Fruit fly (Drosophila melanogaster) whole organism, embryonic: ENCODE results near the gene Best4.

ENCODE experiments used
- CG1792 ChIP-seq: fragments of 200-800 bp; sonication (Bioruptor generic); optimal IDR thresholded peaks from 2 replicates; lab custom pipeline; 2016; ENCODE audit warnings: missing biosample characterization, missing genetic modification characterization
- CG18599 ChIP-seq: fragments of 200-800 bp; sonication (Bioruptor generic); optimal IDR thresholded peaks from 3 replicates; lab custom pipeline; 2017; ENCODE audit warnings: missing biosample characterization, missing genetic modification characterization, mild to moderate bottlenecking, moderate library complexity, missing genetic modification reagents
- CG31224 ChIP-seq: fragments of 200-800 bp; sonication (Bioruptor generic); IDR thresholded peaks from 2 replicates; pipeline ENCODE4 v1.3.6; 2022; ENCODE audit warnings: missing biosample characterization, missing genetic modification characterization
- CG34376 ChIP-seq: fragments of 200-800 bp; sonication (Bioruptor generic); optimal IDR thresholded peaks from 2 replicates; lab custom pipeline; 2018; ENCODE audit warnings: missing biosample characterization, mild to moderate bottlenecking, missing genetic modification characterization
- CG42726 ChIP-seq: fragments of 200-800 bp; sonication (Bioruptor generic); IDR thresholded peaks from 2 replicates; pipeline ENCODE4 v1.3.6; 2022; ENCODE audit warnings: missing biosample characterization, missing genetic modification characterization; ENCODE audit not compliant: partially characterized antibody
- CG5953 ChIP-seq: fragments of 200-800 bp; sonication (Bioruptor generic); IDR thresholded peaks from 2 replicates; pipeline ENCODE4 v1.3.6; 2022; ENCODE audit warnings: missing biosample characterization, missing genetic modification characterization
- CG6791 ChIP-seq: fragments of 200-800 bp; sonication (Bioruptor generic); IDR thresholded peaks from 3 replicates; pipeline ENCODE4 v1.3.6; 2022; ENCODE audit warnings: missing biosample characterization, missing genetic modification characterization; ENCODE audit not compliant: partially characterized antibody
- Ets65A ChIP-seq: fragments of 200-800 bp; sonication (Bioruptor generic); peaks from one replicate; lab custom pipeline; 2016; ENCODE audit warnings: missing biosample characterization, missing genetic modification characterization
- HLH4C ChIP-seq: fragments of 200-800 bp; sonication (Bioruptor generic); IDR thresholded peaks from 3 replicates; pipeline ENCODE4 v1.3.6; 2022; ENCODE audit warnings: missing biosample characterization, missing genetic modification characterization; ENCODE audit not compliant: partially characterized antibody
- bcd ChIP-seq: fragments of 200-800 bp; sonication (Bioruptor generic); optimal IDR thresholded peaks from 2 replicates; lab custom pipeline; 2017; ENCODE audit warnings: missing biosample characterization, mild to moderate bottlenecking, missing genetic modification characterization
- mld ChIP-seq: fragments of 200-800 bp; sonication (Bioruptor generic); IDR thresholded peaks from 3 replicates; pipeline ENCODE4 v1.3.6; 2022; ENCODE audit warnings: missing biosample characterization, missing genetic modification characterization; ENCODE audit not compliant: partially characterized antibody
- pzg ChIP-seq: fragments of 200-800 bp; sonication (Bioruptor generic); optimal IDR thresholded peaks from 3 replicates; lab custom pipeline; 2018; ENCODE audit warnings: missing biosample characterization, mild to moderate bottlenecking, missing genetic modification characterization, moderate library complexity
- z ChIP-seq: fragments of 200-800 bp; sonication (Bioruptor generic); IDR thresholded peaks from 3 replicates; pipeline ENCODE4 v1.3.6; 2022; ENCODE audit warnings: missing biosample characterization, missing genetic modification characterization

dm6 chr3L:15344923-15345322 lies 46.2 kb downstream of the Best4 start:
- TF ChIP-seq z (GFP tag; lab: Robert Waterston, UW) (no peak), Ets65A (GFP tag; lab: Kevin White, UChicago) (peak; percentile 73), CG1792 (GFP tag; lab: Kevin White, UChicago) (no peak), bcd (no peak), mld (GFP tag; lab: Robert Waterston, UW) (no peak), pzg (GFP tag; lab: Kevin White, UChicago) (no peak), CG18599 (no peak), CG34376 (GFP tag; lab: Kevin White, UChicago) (no peak), CG6791 (no peak), CG42726 (GFP tag; lab: Robert Waterston, UW) (no peak), HLH4C (GFP tag; lab: Robert Waterston, UW) (no peak), CG5953 (GFP tag; lab: Robert Waterston, UW) (no peak), CG31224 (no peak)
